Worm (Caenorhabditis elegans) whole organism, young adult: ENCODE results near the gene arf-5.
A peak's percentile ranks its signal among the peaks of the same experiment; 100 is the strongest.

Experiments
- B0019.2 ChIP-seq: fragments of 200-800 bp; sonication (Bioruptor generic); conservative IDR thresholded peaks from 2 replicates; pipeline ENCODE4 v1.3.6; 2022; ENCODE audit warnings: missing genetic modification reagents, missing genetic modification characterization, missing compliant biosample characterization
- B0261.1 ChIP-seq: sonication (generic microtip); optimal IDR thresholded peaks from 2 replicates; lab custom pipeline; 2016; ENCODE audit warnings: mild to moderate bottlenecking, missing genetic modification characterization, moderate library complexity, missing compliant biosample characterization
- F10E7.11 ChIP-seq: sonication (generic microtip); optimal IDR thresholded peaks from 2 replicates; lab custom pipeline; 2017; ENCODE audit warnings: mild to moderate bottlenecking, missing genetic modification characterization, moderate library complexity, missing compliant biosample characterization
- F55B11.4 ChIP-seq: sonication (generic microtip); optimal IDR thresholded peaks from 2 replicates; lab custom pipeline; 2016; ENCODE audit warnings: missing compliant biosample characterization, missing genetic modification characterization, borderline replicate concordance; ENCODE audit not compliant: insufficient read depth
- F57C9.4 ChIP-seq: sonication (generic microtip); optimal IDR thresholded peaks from 2 replicates; lab custom pipeline; 2017; ENCODE audit warnings: mild to moderate bottlenecking, missing genetic modification characterization, missing compliant biosample characterization
- Y53G8AR.9 ChIP-seq: fragments of 200-800 bp; sonication (Bioruptor generic); conservative IDR thresholded peaks from 2 replicates; pipeline ENCODE4 v1.3.6; 2022; ENCODE audit warnings: missing genetic modification reagents, missing genetic modification characterization, missing compliant biosample characterization
- Y67H2A.10 ChIP-seq: fragments of 200-800 bp; sonication (Bioruptor generic); conservative IDR thresholded peaks from 2 replicates; pipeline ENCODE4 v1.3.6; 2022; ENCODE audit warnings: missing genetic modification reagents, missing genetic modification characterization, missing compliant biosample characterization
- Y95B8A.8 ChIP-seq: fragments of 200-800 bp; sonication (Bioruptor generic); IDR thresholded peaks from 2 replicates; pipeline ENCODE4 v1.3.6; 2022; ENCODE audit warnings: missing genetic modification reagents, missing genetic modification characterization, missing compliant biosample characterization
- ZK185.1 ChIP-seq: sonication (generic microtip); optimal IDR thresholded peaks from 2 replicates; lab custom pipeline; 2016; ENCODE audit warnings: mild to moderate bottlenecking, missing genetic modification characterization, missing compliant biosample characterization; ENCODE audit not compliant: poor library complexity, severe bottlenecking
- aptf-2 ChIP-seq: fragments of 200-800 bp; sonication (Bioruptor generic); conservative IDR thresholded peaks from 2 replicates; pipeline ENCODE4 v1.3.6; 2022; ENCODE audit warnings: missing genetic modification reagents, missing genetic modification characterization, missing compliant biosample characterization
- attf-3 ChIP-seq: fragments of 200-800 bp; sonication (Bioruptor generic); conservative IDR thresholded peaks from 2 replicates; pipeline ENCODE4 v1.3.6; 2022; ENCODE audit warnings: missing genetic modification reagents, missing genetic modification characterization, missing compliant biosample characterization
- bed-1 ChIP-seq: fragments of 200-800 bp; sonication (Bioruptor generic); IDR thresholded peaks from 2 replicates; pipeline ENCODE4 v1.3.6; 2022; ENCODE audit warnings: missing genetic modification reagents, missing genetic modification characterization, missing compliant biosample characterization
- ccch-3 ChIP-seq: fragments of 200-800 bp; sonication (Bioruptor generic); optimal IDR thresholded peaks from 2 replicates; lab custom pipeline; 2018; ENCODE audit warnings: mild to moderate bottlenecking, missing genetic modification characterization, missing compliant biosample characterization
- cebp-1 ChIP-seq, 2 experiments: fragments of 200-800 bp in 1 of 2; sonication (Bioruptor generic) in 1 of 2; sonication (generic microtip) in 1 of 2; IDR thresholded peaks in 1 of 2; optimal IDR thresholded peaks in 1 of 2; 2 replicates each; pipeline versions ENCODE4 v1.3.6 to Lab custom; 2017 to 2022; ENCODE audit warnings: missing compliant biosample characterization in 2 of 2, missing genetic modification characterization in 2 of 2, mild to moderate bottlenecking in 1 of 2, missing genetic modification reagents in 1 of 2, moderate library complexity in 1 of 2
- cebp-2 ChIP-seq: fragments of 200-800 bp; sonication (Bioruptor generic); IDR thresholded peaks from 2 replicates; pipeline ENCODE4 v1.3.6; 2022; ENCODE audit warnings: missing genetic modification characterization, missing compliant biosample characterization
- ceh-100 ChIP-seq: fragments of 200-800 bp; sonication (Bioruptor generic); IDR thresholded peaks from 2 replicates; pipeline ENCODE4 v1.3.6; 2022; ENCODE audit warnings: missing genetic modification reagents, missing genetic modification characterization, missing compliant biosample characterization
- ceh-27 ChIP-seq: fragments of 200-800 bp; sonication (Bioruptor generic); optimal IDR thresholded peaks from 2 replicates; lab custom pipeline; 2018; ENCODE audit warnings: mild to moderate bottlenecking, missing genetic modification characterization, moderate library complexity, missing compliant biosample characterization
- ceh-40 ChIP-seq: fragments of 200-800 bp; sonication (Bioruptor generic); IDR thresholded peaks from 2 replicates; pipeline ENCODE4 v1.3.6; 2022; ENCODE audit warnings: missing genetic modification characterization, missing compliant biosample characterization
- ceh-58 ChIP-seq: fragments of 200-800 bp; sonication (Bioruptor generic); IDR thresholded peaks from 2 replicates; pipeline ENCODE4 v1.3.6; 2022; ENCODE audit warnings: missing genetic modification characterization, missing compliant biosample characterization
- ceh-91 ChIP-seq: fragments of 200-800 bp; sonication (Bioruptor generic); IDR thresholded peaks from 2 replicates; pipeline ENCODE4 v1.3.6; 2022; ENCODE audit warnings: missing genetic modification reagents, missing genetic modification characterization, missing compliant biosample characterization
- chd-7 ChIP-seq: sonication (generic microtip); optimal IDR thresholded peaks from 2 replicates; lab custom pipeline; 2016; ENCODE audit warnings: mild to moderate bottlenecking, missing genetic modification characterization, moderate library complexity, missing compliant biosample characterization
- die-1 ChIP-seq: sonication (generic microtip); optimal IDR thresholded peaks from 2 replicates; lab custom pipeline; 2016; ENCODE audit warnings: missing genotype, mild to moderate bottlenecking, missing genetic modification characterization, missing compliant biosample characterization
- efl-1 ChIP-seq: fragments of 150-350 bp; optimal IDR thresholded peaks from 2 replicates; lab custom pipeline; 2014; ENCODE audit warnings: missing biosample characterization, missing genetic modification reagents, missing genetic modification characterization
- egl-44 ChIP-seq: fragments of 200-800 bp; sonication (Bioruptor generic); IDR thresholded peaks from 2 replicates; pipeline ENCODE4 v1.3.6; 2022; ENCODE audit warnings: missing genetic modification reagents, missing genetic modification characterization, missing compliant biosample characterization
- ekl-4 ChIP-seq: fragments of 200-800 bp; sonication (Bioruptor generic); IDR thresholded peaks from 2 replicates; pipeline ENCODE4 v1.3.6; 2022; ENCODE audit warnings: missing genetic modification reagents, missing genetic modification characterization, missing compliant biosample characterization
- him-1 ChIP-seq: sonication (generic microtip); optimal IDR thresholded peaks from 2 replicates; lab custom pipeline; 2016; ENCODE audit warnings: missing genotype, missing genetic modification reagents, missing genetic modification characterization, missing compliant biosample characterization
- hlh-26 ChIP-seq: fragments of 200-800 bp; sonication (Bioruptor generic); conservative IDR thresholded peaks from 2 replicates; pipeline ENCODE4 v1.3.6; 2022; ENCODE audit warnings: missing genetic modification reagents, missing genetic modification characterization, missing compliant biosample characterization
- let-607 ChIP-seq, 2 experiments: fragments of 200-800 bp in 1 of 2; sonication (Bioruptor generic) in 1 of 2; sonication (generic microtip) in 1 of 2; optimal IDR thresholded peaks; 2 replicates each; lab custom pipeline; 2016 to 2018; ENCODE audit warnings: mild to moderate bottlenecking in 2 of 2, missing compliant biosample characterization in 2 of 2, missing genetic modification characterization in 2 of 2, moderate library complexity in 2 of 2, missing genotype in 1 of 2
- lin-26 ChIP-seq: fragments of 200-800 bp; sonication (Bioruptor generic); IDR thresholded peaks from 2 replicates; pipeline ENCODE4 v1.3.6; 2022; ENCODE audit warnings: missing genetic modification reagents, missing genetic modification characterization, missing compliant biosample characterization
- lin-35 ChIP-seq, 3 experiments: fragments of 150-350 bp in 2 of 3; sonication (generic microtip) in 1 of 3; optimal IDR thresholded peaks; 2 replicates each; lab custom pipeline; 2014 to 2018; ENCODE audit warnings: missing biosample characterization in 3 of 3, missing genetic modification characterization in 3 of 3, missing genetic modification reagents in 3 of 3
- lsl-1 ChIP-seq: fragments of 200-800 bp; sonication (Bioruptor generic); optimal IDR thresholded peaks from 2 replicates; lab custom pipeline; 2018; ENCODE audit warnings: mild to moderate bottlenecking, missing genetic modification characterization, moderate library complexity, missing compliant biosample characterization
- lsy-27 ChIP-seq: sonication (generic microtip); optimal IDR thresholded peaks from 2 replicates; lab custom pipeline; 2017; ENCODE audit warnings: missing genetic modification characterization, mild to moderate bottlenecking, missing compliant biosample characterization, antibody characterized with exemption, missing genotype, borderline replicate concordance; ENCODE audit not compliant: insufficient read depth
- madf-3 ChIP-seq: fragments of 200-800 bp; sonication (Bioruptor generic); IDR thresholded peaks from 2 replicates; pipeline ENCODE4 v1.3.6; 2022; ENCODE audit warnings: missing genetic modification reagents, missing genetic modification characterization, missing compliant biosample characterization
- madf-6 ChIP-seq: fragments of 200-800 bp; sonication (Bioruptor generic); IDR thresholded peaks from 2 replicates; pipeline ENCODE4 v1.3.6; 2022; ENCODE audit warnings: missing genetic modification reagents, missing genetic modification characterization, missing compliant biosample characterization
- mxl-1 ChIP-seq: sonication (generic microtip); optimal IDR thresholded peaks from 2 replicates; lab custom pipeline; 2016; ENCODE audit warnings: missing genetic modification characterization, missing compliant biosample characterization
- nfya-2 ChIP-seq: fragments of 200-800 bp; sonication (Bioruptor generic); IDR thresholded peaks from 2 replicates; pipeline ENCODE4 v1.3.6; 2022; ENCODE audit warnings: missing genetic modification reagents, missing genetic modification characterization, missing compliant biosample characterization
- nfyb-1 ChIP-seq: fragments of 200-800 bp; sonication (Bioruptor generic); IDR thresholded peaks from 2 replicates; pipeline ENCODE4 v1.3.6; 2022; ENCODE audit warnings: missing genetic modification reagents, missing genetic modification characterization, missing compliant biosample characterization
- nhr-80 ChIP-seq: sonication (generic microtip); optimal IDR thresholded peaks from 2 replicates; lab custom pipeline; 2016; ENCODE audit warnings: missing genetic modification characterization, missing compliant biosample characterization
- rcor-1 ChIP-seq: fragments of 200-800 bp; sonication (Bioruptor generic); IDR thresholded peaks from 2 replicates; pipeline ENCODE4 v1.3.6; 2022; ENCODE audit warnings: missing genetic modification reagents, missing genetic modification characterization, missing compliant biosample characterization
- sea-2 ChIP-seq: fragments of 200-800 bp; sonication (Bioruptor generic); IDR thresholded peaks from 2 replicates; pipeline ENCODE4 v1.3.6; 2022; ENCODE audit warnings: missing genetic modification characterization, missing compliant biosample characterization
- snpc-1.1 ChIP-seq: sonication (generic microtip); optimal IDR thresholded peaks from 2 replicates; lab custom pipeline; 2017; ENCODE audit warnings: missing genetic modification characterization, mild to moderate bottlenecking, missing compliant biosample characterization, antibody characterized with exemption, moderate library complexity, missing genotype, missing genetic modification reagents; ENCODE audit not compliant: insufficient read depth
- sptf-2 ChIP-seq: fragments of 200-800 bp; sonication (Bioruptor generic); optimal IDR thresholded peaks from 2 replicates; lab custom pipeline; 2018; ENCODE audit warnings: mild to moderate bottlenecking, missing genetic modification characterization, missing compliant biosample characterization
- tbx-9 ChIP-seq: sonication (generic microtip); optimal IDR thresholded peaks from 2 replicates; lab custom pipeline; 2016; ENCODE audit warnings: borderline replicate concordance, missing genetic modification characterization, inconsistent platforms, missing compliant biosample characterization
- tlf-1 ChIP-seq: fragments of 200-800 bp; sonication (Bioruptor generic); optimal IDR thresholded peaks from 2 replicates; lab custom pipeline; 2018; ENCODE audit warnings: mild to moderate bottlenecking, missing genetic modification characterization, missing compliant biosample characterization
- unc-130 ChIP-seq: sonication (generic microtip); optimal IDR thresholded peaks from 2 replicates; lab custom pipeline; 2016; ENCODE audit warnings: missing genetic modification reagents, missing genetic modification characterization, missing compliant biosample characterization
- unc-62 ChIP-seq: fragments of 150-350 bp; optimal IDR thresholded peaks from 2 replicates; lab custom pipeline; 2014; ENCODE audit warnings: missing biosample characterization, missing genetic modification reagents, missing genetic modification characterization
- zim-3 ChIP-seq: sonication (generic microtip); optimal IDR thresholded peaks from 2 replicates; lab custom pipeline; 2017; ENCODE audit warnings: mild to moderate bottlenecking, missing genetic modification characterization, moderate library complexity, missing compliant biosample characterization

Gene arf-5

DNA sequence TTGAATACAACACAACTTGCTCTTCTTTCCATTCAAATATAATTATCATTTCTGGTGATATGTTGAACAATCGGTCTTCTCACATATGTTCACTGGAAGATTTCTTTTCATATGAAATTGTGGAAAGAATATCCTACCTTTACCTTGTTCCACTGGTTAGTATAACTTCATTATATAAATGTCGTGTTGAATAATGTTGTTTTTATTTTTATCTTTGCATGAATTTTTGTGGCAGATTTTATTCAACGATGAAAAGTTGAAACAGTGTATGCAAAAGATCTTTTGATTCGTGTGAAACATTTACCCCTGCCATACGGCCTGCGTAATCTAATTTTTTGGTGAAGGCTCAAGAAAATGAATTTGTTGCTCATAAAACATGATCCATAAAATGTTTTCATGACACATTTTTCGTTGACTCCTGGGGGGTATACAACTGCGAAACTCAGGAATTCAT lies 20.4 kb upstream of the arf-5 start (continued):
- peak; percentile 28 for TF ChIP-seq tbx-9 (tag; lab: Kevin White, UChicago)
- no peak for TF ChIP-seq sea-2
- TF ChIP-seq him-1 (tag; lab: Kevin White, UChicago) = peak; percentile 52
- TF ChIP-seq rcor-1 (GFP tag; lab: Robert Waterston, UW) = 0 out of 2 replicates have a peak, but pooled peaks have one; percentile 11
- TF ChIP-seq mxl-1 (tag; lab: Kevin White, UChicago) = peak; percentile 36
- no peak for TF ChIP-seq zim-3
- TF ChIP-seq unc-130 (GFP tag; lab: Kevin White, UChicago) = peak; percentile 52
- TF ChIP-seq snpc-1.1 (tag; lab: Kevin White, UChicago) = peak; percentile 60
- TF ChIP-seq cebp-2 (GFP tag; lab: Robert Waterston, UW) = no peak
- peak; percentile 95; the same call in 1 of the 2 replicates for TF ChIP-seq ceh-58 (GFP tag; lab: Robert Waterston, UW)
- TF ChIP-seq attf-3 (GFP tag; lab: Robert Waterston, UW) = no peak
- TF ChIP-seq lin-35 (GFP tag; optimal IDR thresholded peaks at IDR 0.05; lab: Kevin White, UChicago) = peak in 1 of 3 experiments; percentile 16
- TF ChIP-seq aptf-2 (GFP tag; lab: Robert Waterston, UW) = no peak
- no peak for TF ChIP-seq die-1 (tag; lab: Kevin White, UChicago)
- no peak for TF ChIP-seq sptf-2 (GFP tag; lab: Kevin White, UChicago)
- peak; percentile 65 for TF ChIP-seq F10E7.11 (tag; lab: Kevin White, UChicago)
- peak; percentile 59; the same call in 1 of the 2 replicates for TF ChIP-seq ceh-100 (GFP tag; lab: Robert Waterston, UW)
- no peak for TF ChIP-seq ZK185.1 (tag; lab: Kevin White, UChicago)
- no peak for TF ChIP-seq cebp-1 (GFP tag; IDR thresholded peaks at IDR 0.05; lab: Robert Waterston, UW)
- no peak for TF ChIP-seq cebp-1 (tag; optimal IDR thresholded peaks at IDR 0.05; lab: Kevin White, UChicago)
- no peak for TF ChIP-seq F55B11.4
- TF ChIP-seq ccch-3 = no peak
- TF ChIP-seq Y67H2A.10 (GFP tag; lab: Robert Waterston, UW) = no peak
- no peak for TF ChIP-seq nhr-80 (tag; lab: Kevin White, UChicago)
- no peak for TF ChIP-seq Y95B8A.8 (GFP tag; lab: Robert Waterston, UW)
- no peak for TF ChIP-seq unc-62
- TF ChIP-seq ekl-4 (GFP tag; lab: Robert Waterston, UW) = peak; percentile 86
- 0 out of 2 replicates have a peak, but pooled peaks have one; percentile 29 for TF ChIP-seq madf-3 (GFP tag; lab: Robert Waterston, UW)
- TF ChIP-seq efl-1 (GFP tag; lab: Kevin White, UChicago) = no peak
- peak; percentile 78 for TF ChIP-seq F57C9.4 (tag; lab: Kevin White, UChicago)
- TF ChIP-seq chd-7 (tag; lab: Kevin White, UChicago) = peak; percentile 88
- 0 out of 2 replicates have a peak, but pooled peaks have one; percentile 21 for TF ChIP-seq nfya-2 (GFP tag; lab: Robert Waterston, UW)
- TF ChIP-seq bed-1 (GFP tag; lab: Robert Waterston, UW) = no peak
- TF ChIP-seq B0261.1 (tag; lab: Kevin White, UChicago) = no peak
- TF ChIP-seq B0019.2 = no peak
- TF ChIP-seq madf-6 (GFP tag; lab: Robert Waterston, UW) = peak; percentile 76
- TF ChIP-seq ceh-27 (GFP tag; lab: Kevin White, UChicago) = no peak
- no peak for TF ChIP-seq hlh-26 (GFP tag; lab: Robert Waterston, UW)
- TF ChIP-seq ceh-40 (GFP tag; lab: Robert Waterston, UW) = 0 out of 2 replicates have a peak, but pooled peaks have one; percentile 33
- TF ChIP-seq lsy-27 = no peak
- TF ChIP-seq egl-44 = 0 out of 2 replicates have a peak, but pooled peaks have one; percentile 28
- peak; percentile 86 for TF ChIP-seq Y53G8AR.9 (GFP tag; lab: Robert Waterston, UW)
- peak; percentile 68 for TF ChIP-seq lin-26 (GFP tag; lab: Robert Waterston, UW)
- no peak for TF ChIP-seq ceh-91 (GFP tag; lab: Robert Waterston, UW)
- TF ChIP-seq let-607 (tag; optimal IDR thresholded peaks at IDR 0.05; lab: Kevin White, UChicago) = no peak
- 0 out of 2 replicates have a peak, but pooled peaks have one; percentile 56 for TF ChIP-seq nfyb-1 (GFP tag; lab: Robert Waterston, UW)
- peak; percentile 55 for TF ChIP-seq lsl-1 (GFP tag; lab: Kevin White, UChicago)
- peak; percentile 73 for TF ChIP-seq tlf-1 (GFP tag; lab: Kevin White, UChicago)
